Worm (Caenorhabditis elegans): ENCODE results near the gene pho-13.

- TF ChIP-seq nhr-2 (tag; optimal IDR thresholded peaks at IDR 0.05) (no peak), nhr-28 (tag; optimal IDR thresholded peaks at IDR 0.05) (no peak), ceh-43 (GFP tag; optimal IDR thresholded peaks at IDR 0.05) (no peak), snpc-4 (tag; optimal IDR thresholded peaks at IDR 0.05) (no peak), sem-2 (GFP tag; optimal IDR thresholded peaks at IDR 0.05) (no peak), nhr-12 (tag; optimal IDR thresholded peaks at IDR 0.05) (no peak), lin-32 (GFP tag; optimal IDR thresholded peaks at IDR 0.05) (no peak)
Measured at ce11 chrII:8814231-8814630, 7.4 kb upstream of the pho-13 start.
